Fruit fly (Drosophila melanogaster): ENCODE results near the gene CG31528.

Gene CG31528

dm6 chr3R:4428585-4429464 is 12.6 kb downstream of the CG31528 start, which contains the start of gene srl (continued):
- TF ChIP-seq CG1792 (GFP tag; optimal IDR thresholded peaks at IDR 0.05): no peak
- TF ChIP-seq amos (GFP tag; IDR thresholded peaks at IDR 0.05; ENCODE audit: partially characterized antibody): peak; percentile 39; the same call in 1 of the 2 replicates
- TF ChIP-seq CG12659 (GFP tag; optimal IDR thresholded peaks at IDR 0.05): peak; percentile 71
- peak; percentile 53; the same call in 2 of the 3 replicates for TF ChIP-seq CG6791 (GFP tag; IDR thresholded peaks at IDR 0.05; ENCODE audit: partially characterized antibody)
- TF ChIP-seq dm (GFP tag; optimal IDR thresholded peaks at IDR 0.05): peak; percentile 98

- TF ChIP-seq CG6254 (GFP tag; optimal IDR thresholded peaks at IDR 0.05) (no peak), CG11560 (tag; IDR thresholded peaks at IDR 0.05) (no peak), pfk (GFP tag; optimal IDR thresholded peaks at IDR 0.05) (peak; percentile 72), dati (GFP tag; IDR thresholded peaks at IDR 0.05) (no peak), CG34422 (GFP tag; IDR thresholded peaks at IDR 0.05) (peak; percentile 90; the same call in 2 of the 3 replicates), Hr51 (GFP tag; optimal IDR thresholded peaks at IDR 0.05) (peak in 1 of 2 experiments; percentile 72), stc (GFP tag; IDR thresholded peaks at IDR 0.05) (peak; percentile 55; the same call in 1 of the 2 replicates), Pdp1 (GFP tag; optimal IDR thresholded peaks at IDR 0.05) (peak; percentile 63 to 72), Chrac-16 (GFP tag; optimal IDR thresholded peaks at IDR 0.05) (peak; percentile 27), schlank (tag; optimal IDR thresholded peaks at IDR 0.05) (peak; percentile 60), stwl (tag; optimal IDR thresholded peaks at IDR 0.05) (peak; percentile 87), wek (GFP tag; optimal IDR thresholded peaks at IDR 0.05) (peak; percentile 65), HmgZ (tag; optimal IDR thresholded peaks at IDR 0.05) (peak; percentile 87), Mrtf (GFP tag; IDR thresholded peaks at IDR 0.05) (no peak; the same call in 2 of the 3 replicates), CG13123 (GFP tag; optimal IDR thresholded peaks at IDR 0.05) (peak; percentile 16), CG6813 (GFP tag; optimal IDR thresholded peaks at IDR 0.05) (no peak), CkIIα-i1 (GFP tag; IDR thresholded peaks at IDR 0.05) (no peak), vfl (GFP tag; optimal IDR thresholded peaks at IDR 0.05) (peak; percentile 55), CG32767 (GFP tag; IDR thresholded peaks at IDR 0.05) (peak; percentile 62; the same call in 1 of the 2 replicates), Vsx1 (GFP tag; optimal IDR thresholded peaks at IDR 0.05) (no peak), NfI (GFP tag; optimal IDR thresholded peaks at IDR 0.05) (peak; percentile 77), TFAM (GFP tag; optimal IDR thresholded peaks at IDR 0.05) (no peak), CG12236 (GFP tag; optimal IDR thresholded peaks at IDR 0.05) (peak; percentile 5), pho (GFP tag; optimal IDR thresholded peaks at IDR 0.05) (peak; percentile 79), CTCF (GFP tag; optimal IDR thresholded peaks at IDR 0.05) (peak; percentile 52), lola (GFP tag; optimal IDR thresholded peaks at IDR 0.05) (peak in 1 of 3 experiments; percentile 2), CG17829 (tag; optimal IDR thresholded peaks at IDR 0.05) (peak; percentile 77), ato (GFP tag; IDR thresholded peaks at IDR 0.05; ENCODE audit: partially characterized antibody) (peak; percentile 98), Camta (GFP tag; optimal IDR thresholded peaks at IDR 0.05) (peak; percentile 55), disco-r (GFP tag; optimal IDR thresholded peaks at IDR 0.05) (peak; percentile 35), vvl (GFP tag; IDR thresholded peaks at IDR 0.05) (peak; percentile 85), CG13296 (GFP tag; optimal IDR thresholded peaks at IDR 0.05) (peak; percentile 82), CG2875 (GFP tag; optimal IDR thresholded peaks at IDR 0.05) (peak; percentile 7), bab2 (GFP tag; optimal IDR thresholded peaks at IDR 0.05) (no peak), jing (GFP tag; optimal IDR thresholded peaks at IDR 0.05) (no peak), gem (tag; optimal IDR thresholded peaks at IDR 0.05) (no peak), PHDP (tag; optimal IDR thresholded peaks at IDR 0.05) (peak; percentile 49), cad (GFP tag; optimal IDR thresholded peaks at IDR 0.05) (no peak), btn (GFP tag; optimal IDR thresholded peaks at IDR 0.05) (peak; percentile 22), ara (GFP tag; IDR thresholded peaks at IDR 0.05) (peak; percentile 47; the same call in 1 of the 2 replicates)
Measured at dm6 chr3R:4433441-4434077, 17.3 kb downstream of the CG31528 start, which contains the start of the genes eIF3a and CG1074. TSS of gene eIF3a (minus strand) at chr3R:4433895. TSS of gene CG1074 (plus strand) at chr3R:4433965.
